Fruit fly (Drosophila melanogaster) whole organism, embryonic: Measurements from ENCODE around the gene dlg1.

Experiments
- Bgb ChIP-seq: fragments of 200-800 bp; sonication (Bioruptor generic); IDR thresholded peaks from 2 replicates; pipeline ENCODE4 v1.3.6; 2022; ENCODE audit warnings: missing biosample characterization, missing genetic modification characterization; ENCODE audit not compliant: partially characterized antibody
- CG10209 ChIP-seq: fragments of 200-800 bp; sonication (Bioruptor generic); optimal IDR thresholded peaks from 3 replicates; lab custom pipeline; 2017; ENCODE audit warnings: missing biosample characterization, mild to moderate bottlenecking, missing genetic modification characterization, missing genetic modification reagents
- CG1024 ChIP-seq: fragments of 200-800 bp; sonication (Bioruptor generic); IDR thresholded peaks from 2 replicates; pipeline ENCODE4 v1.3.6; 2022; ENCODE audit warnings: missing biosample characterization, missing genetic modification characterization
- CG10979 ChIP-seq: fragments of 200-800 bp; sonication (Bioruptor generic); optimal IDR thresholded peaks from 2 replicates; lab custom pipeline; 2018; ENCODE audit warnings: missing biosample characterization, mild to moderate bottlenecking, missing genetic modification characterization, moderate library complexity
- CG11723 ChIP-seq: fragments of 200-800 bp; sonication (Bioruptor generic); optimal IDR thresholded peaks from 2 replicates; lab custom pipeline; 2017; ENCODE audit warnings: missing biosample characterization, mild to moderate bottlenecking, missing genetic modification characterization
- CG13894 ChIP-seq: fragments of 200-800 bp; sonication (Bioruptor generic); optimal IDR thresholded peaks from 3 replicates; lab custom pipeline; 2018; ENCODE audit warnings: missing biosample characterization, mild to moderate bottlenecking, missing genetic modification characterization, moderate library complexity
- CG14860 ChIP-seq: fragments of 200-800 bp; sonication (Bioruptor generic); IDR thresholded peaks from 3 replicates; pipeline ENCODE4 v1.3.6; 2022; ENCODE audit warnings: missing biosample characterization, missing genetic modification characterization; ENCODE audit not compliant: partially characterized antibody
- CG17829 ChIP-seq: fragments of 200-800 bp; optimal IDR thresholded peaks from 2 replicates; lab custom pipeline; 2019; ENCODE audit warnings: missing biosample characterization, mild to moderate bottlenecking, missing genetic modification characterization, moderate library complexity
- CG2712 ChIP-seq: fragments of 200-800 bp; optimal IDR thresholded peaks from 3 replicates; lab custom pipeline; 2019; ENCODE audit warnings: missing biosample characterization, mild to moderate bottlenecking, missing genetic modification characterization, moderate library complexity
- CG34224 ChIP-seq: fragments of 200-800 bp; sonication (Bioruptor generic); IDR thresholded peaks from 3 replicates; pipeline ENCODE4 v1.3.6; 2022; ENCODE audit warnings: missing biosample characterization, missing genetic modification characterization; ENCODE audit not compliant: partially characterized antibody
- CG4617 ChIP-seq: fragments of 200-800 bp; sonication (Bioruptor generic); optimal IDR thresholded peaks from 3 replicates; lab custom pipeline; 2016; ENCODE audit warnings: missing biosample characterization, missing genetic modification characterization, borderline replicate concordance
- CG7928 ChIP-seq: fragments of 200-800 bp; sonication (Bioruptor generic); optimal IDR thresholded peaks from 2 replicates; lab custom pipeline; 2017; ENCODE audit warnings: missing biosample characterization, mild to moderate bottlenecking, missing genetic modification characterization
- CG8281 ChIP-seq: fragments of 200-800 bp; sonication (Bioruptor generic); optimal IDR thresholded peaks from 2 replicates; lab custom pipeline; 2018; ENCODE audit warnings: missing biosample characterization, mild to moderate bottlenecking, missing genetic modification characterization, moderate library complexity
- CTCF ChIP-seq: fragments of 200-800 bp; sonication (Bioruptor generic); optimal IDR thresholded peaks from 2 replicates; lab custom pipeline; 2017; ENCODE audit warnings: missing biosample characterization, mild to moderate bottlenecking, missing genetic modification characterization, moderate library complexity
- CkIIα-i1 ChIP-seq: fragments of 200-800 bp; sonication (Bioruptor generic); IDR thresholded peaks from 2 replicates; pipeline ENCODE4 v1.3.6; 2022; ENCODE audit warnings: missing biosample characterization, missing genetic modification characterization
- CoRest ChIP-seq: fragments of 200-800 bp; sonication (Bioruptor generic); optimal IDR thresholded peaks from 3 replicates; lab custom pipeline; 2018; ENCODE audit warnings: missing biosample characterization, mild to moderate bottlenecking, missing genetic modification characterization, moderate library complexity
- D ChIP-seq, 2 experiments: fragments of 200-800 bp in 1 of 2; fragments of >200 bp in 1 of 2; sonication (Bioruptor generic) in 1 of 2; optimal IDR thresholded peaks; 2 replicates in 1 of 2; 3 replicates in 1 of 2; lab custom pipeline; 2017; ENCODE audit warnings: mild to moderate bottlenecking in 1 of 2, missing biosample characterization in 1 of 2, missing genetic modification characterization in 1 of 2, missing genetic modification reagents in 1 of 2
- Ets97D ChIP-seq: fragments of 200-800 bp; sonication (Bioruptor generic); optimal IDR thresholded peaks from 3 replicates; lab custom pipeline; 2016; ENCODE audit warnings: missing biosample characterization, missing genetic modification characterization
- Hmr ChIP-seq: fragments of 200-800 bp; sonication (Bioruptor generic); optimal IDR thresholded peaks from 3 replicates; lab custom pipeline; 2017; ENCODE audit warnings: mild to moderate bottlenecking, missing biosample characterization, missing genetic modification reagents, missing genetic modification characterization
- Hr3 ChIP-seq: fragments of 200-800 bp; sonication (Bioruptor generic); optimal IDR thresholded peaks from 3 replicates; lab custom pipeline; 2016; ENCODE audit warnings: missing biosample characterization, missing genetic modification characterization
- MTF-1 ChIP-seq: fragments of 200-800 bp; sonication (Bioruptor generic); optimal IDR thresholded peaks from 2 replicates; lab custom pipeline; 2018; ENCODE audit warnings: missing biosample characterization, mild to moderate bottlenecking, missing genetic modification characterization, borderline replicate concordance
- NC2β ChIP-seq: fragments of 200-800 bp; sonication (Bioruptor generic); optimal IDR thresholded peaks from 2 replicates; lab custom pipeline; 2016; ENCODE audit warnings: missing biosample characterization, missing genetic modification characterization
- NK7.1 ChIP-seq: fragments of 200-800 bp; sonication (Bioruptor generic); optimal IDR thresholded peaks from 3 replicates; lab custom pipeline; 2016; ENCODE audit warnings: missing biosample characterization, missing genetic modification characterization
- NfI ChIP-seq: fragments of 200-800 bp; sonication (Bioruptor generic); optimal IDR thresholded peaks from 3 replicates; lab custom pipeline; 2018; ENCODE audit warnings: missing biosample characterization, mild to moderate bottlenecking, missing genetic modification characterization, moderate library complexity
- Oaz ChIP-seq: fragments of 200-800 bp; sonication (Bioruptor generic); IDR thresholded peaks from 2 replicates; pipeline ENCODE4 v1.3.6; 2022; ENCODE audit warnings: missing biosample characterization, missing genetic modification characterization
- Ptx1 ChIP-seq: fragments of 200-800 bp; sonication (Bioruptor generic); IDR thresholded peaks from 2 replicates; pipeline ENCODE4 v1.3.6; 2022; ENCODE audit warnings: missing biosample characterization, missing genetic modification characterization
- Tbp ChIP-seq: fragments of >200 bp; optimal IDR thresholded peaks from 2 replicates; lab custom pipeline; 2018; ENCODE audit warnings: missing biosample characterization, missing genetic modification characterization
- YL-1 ChIP-seq: fragments of 200-800 bp; sonication (Bioruptor generic); optimal IDR thresholded peaks from 3 replicates; lab custom pipeline; 2017; ENCODE audit warnings: missing biosample characterization, mild to moderate bottlenecking, missing genetic modification characterization
- chm ChIP-seq: fragments of 200-800 bp; sonication (Bioruptor generic); IDR thresholded peaks from 2 replicates; pipeline ENCODE4 v1.3.6; 2022; ENCODE audit warnings: missing biosample characterization, missing genetic modification characterization
- crc ChIP-seq: fragments of 200-800 bp; sonication (Bioruptor generic); optimal IDR thresholded peaks from 2 replicates; lab custom pipeline; 2016; ENCODE audit warnings: missing biosample characterization, missing genetic modification characterization
- emc ChIP-seq: fragments of 200-800 bp; sonication (Bioruptor generic); optimal IDR thresholded peaks from 2 replicates; lab custom pipeline; 2016; ENCODE audit warnings: missing biosample characterization, missing genetic modification characterization
- esg ChIP-seq: fragments of 200-800 bp; sonication (Bioruptor generic); conservative IDR thresholded peaks from 2 replicates; pipeline ENCODE4 v1.3.6; 2022; ENCODE audit warnings: missing biosample characterization, missing genetic modification characterization
- eve ChIP-seq, 2 experiments: fragments of >200 bp; optimal IDR thresholded peaks; 2 replicates each; lab custom pipeline; 2017; ENCODE audit warnings: missing biosample characterization in 2 of 2, missing genetic modification characterization in 2 of 2
- exex ChIP-seq: fragments of 200-800 bp; sonication (Bioruptor generic); optimal IDR thresholded peaks from 4 replicates; lab custom pipeline; 2018; ENCODE audit warnings: missing biosample characterization, mild to moderate bottlenecking, missing genetic modification characterization, moderate library complexity
- insv ChIP-seq, 2 experiments: fragments of 200-800 bp; sonication (Bioruptor generic); optimal IDR thresholded peaks; 3 replicates each; lab custom pipeline; 2016 to 2018; ENCODE audit warnings: missing biosample characterization in 2 of 2, missing genetic modification characterization in 2 of 2
- lilli ChIP-seq: fragments of 200-800 bp; sonication (Bioruptor generic); optimal IDR thresholded peaks from 3 replicates; lab custom pipeline; 2016; ENCODE audit warnings: missing biosample characterization, missing genetic modification characterization
- nerfin-1 ChIP-seq: fragments of 200-800 bp; sonication (Bioruptor generic); optimal IDR thresholded peaks from 3 replicates; lab custom pipeline; 2019; ENCODE audit warnings: missing biosample characterization, mild to moderate bottlenecking, missing genetic modification characterization, moderate library complexity
- nerfin-2 ChIP-seq: fragments of 200-800 bp; sonication (Bioruptor generic); IDR thresholded peaks from 2 replicates; pipeline ENCODE4 v1.3.6; 2022; ENCODE audit warnings: missing biosample characterization, missing genetic modification characterization; ENCODE audit not compliant: partially characterized antibody
- odd ChIP-seq: fragments of 200-800 bp; sonication (Bioruptor generic); optimal IDR thresholded peaks from 2 replicates; lab custom pipeline; 2017; ENCODE audit warnings: missing biosample characterization, mild to moderate bottlenecking, missing genetic modification characterization
- pnt ChIP-seq: fragments of 200-800 bp; sonication (Bioruptor generic); optimal IDR thresholded peaks from 3 replicates; lab custom pipeline; 2016; ENCODE audit warnings: missing biosample characterization, missing genetic modification characterization
- ro ChIP-seq: fragments of 200-800 bp; sonication (Bioruptor generic); IDR thresholded peaks from 2 replicates; pipeline ENCODE4 v1.3.6; 2022; ENCODE audit warnings: missing biosample characterization, missing genetic modification characterization
- run ChIP-seq: fragments of 200-800 bp; sonication (Bioruptor generic); optimal IDR thresholded peaks from 3 replicates; lab custom pipeline; 2018; ENCODE audit warnings: missing biosample characterization, mild to moderate bottlenecking, missing genetic modification characterization
- salm ChIP-seq: fragments of 200-800 bp; sonication (Bioruptor generic); optimal IDR thresholded peaks from 2 replicates; lab custom pipeline; 2018; ENCODE audit warnings: missing biosample characterization, mild to moderate bottlenecking, missing genetic modification characterization
- sisA ChIP-seq: fragments of 200-800 bp; sonication (Bioruptor generic); IDR thresholded peaks from 2 replicates; pipeline ENCODE4 v1.3.6; 2022; ENCODE audit warnings: missing biosample characterization, missing genetic modification characterization
- sr ChIP-seq: fragments of 200-800 bp; sonication (Bioruptor generic); IDR thresholded peaks from 3 replicates; pipeline ENCODE4 v1.3.6; 2022; ENCODE audit warnings: missing biosample characterization, missing genetic modification characterization
- ssp ChIP-seq: fragments of 200-800 bp; sonication (Bioruptor generic); IDR thresholded peaks from 2 replicates; pipeline ENCODE4 v1.3.6; 2022; ENCODE audit warnings: missing biosample characterization, missing genetic modification characterization
- tap ChIP-seq: fragments of 200-800 bp; optimal IDR thresholded peaks from 3 replicates; lab custom pipeline; 2019; ENCODE audit warnings: missing biosample characterization, mild to moderate bottlenecking, missing genetic modification characterization, moderate library complexity
- tup ChIP-seq: fragments of 200-800 bp; sonication (Bioruptor generic); optimal IDR thresholded peaks from 2 replicates; lab custom pipeline; 2016; ENCODE audit warnings: missing biosample characterization, mild to moderate bottlenecking, missing genetic modification characterization, moderate library complexity
- unpg ChIP-seq: fragments of 200-800 bp; sonication (Bioruptor generic); optimal IDR thresholded peaks from 3 replicates; lab custom pipeline; 2018; ENCODE audit warnings: missing biosample characterization, mild to moderate bottlenecking, missing genetic modification characterization, moderate library complexity
- usp ChIP-seq: fragments of >200 bp; optimal IDR thresholded peaks from 2 replicates; lab custom pipeline; 2017; ENCODE audit warnings: missing biosample characterization, missing genetic modification characterization

Gene dlg1

DNA sequence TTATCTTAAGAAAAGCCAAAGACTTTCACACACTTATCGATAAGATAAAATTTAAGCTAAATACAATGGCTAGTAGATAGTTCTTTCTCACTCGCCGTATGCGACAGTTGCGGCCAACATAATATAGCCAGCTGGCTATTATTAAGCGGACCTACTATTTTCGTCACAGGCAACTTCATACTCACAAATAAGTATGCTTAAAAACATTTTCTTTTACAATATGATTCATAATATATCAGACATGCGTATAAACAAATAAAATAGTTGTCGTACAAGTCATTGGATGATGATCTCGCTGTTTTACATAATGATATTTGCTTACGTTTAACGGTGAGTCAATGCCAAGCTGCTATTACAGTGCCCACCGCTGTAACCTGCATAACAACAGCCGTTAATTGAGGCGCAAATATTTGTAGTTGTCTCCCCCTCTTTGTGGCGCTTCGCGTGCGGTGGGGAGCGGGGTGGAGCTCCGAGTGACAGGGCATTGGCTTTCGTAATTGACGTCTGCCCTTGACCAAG, 43.2 kb upstream of the dlg1 start (continued):
- TF ChIP-seq Hr3 (GFP tag; lab: Kevin White, UChicago) (peak; percentile 35), CTCF (peak; percentile 8), NK7.1 (GFP tag; lab: Kevin White, UChicago) (peak; percentile 36), pnt (GFP tag; lab: Kevin White, UChicago) (peak; percentile 35), exex (tag; lab: Kevin White, UChicago) (peak; percentile 59), CG2712 (tag; lab: Kevin White, UChicago) (peak; percentile 65), ro (GFP tag; lab: Robert Waterston, UW) (0 out of 2 replicates have a peak, but pooled peaks have one; percentile 14), CG10209 (peak; percentile 68), chm (peak; percentile 57; the same call in 1 of the 2 replicates), NfI (peak; percentile 62), CG1024 (no peak), NC2β (peak; percentile 43), Tbp (no peak), odd (GFP tag; lab: Kevin White, UChicago) (peak; percentile 54), MTF-1 (GFP tag; lab: Kevin White, UChicago) (no peak), nerfin-2 (GFP tag; lab: Robert Waterston, UW) (no peak), sr (GFP tag; lab: Robert Waterston, UW) (no peak), YL-1 (GFP tag; lab: Kevin White, UChicago) (no peak), usp (GFP tag; lab: Kevin White, UChicago) (no peak), Ptx1 (GFP tag; lab: Robert Waterston, UW) (peak; percentile 77), emc (GFP tag; lab: Kevin White, UChicago) (peak; percentile 8), nerfin-1 (tag; lab: Kevin White, UChicago) (peak; percentile 52), tup (GFP tag; lab: Kevin White, UChicago) (no peak), CoRest (peak; percentile 80), CG13894 (tag; lab: Kevin White, UChicago) (peak; percentile 39), CG8281 (tag; lab: Kevin White, UChicago) (peak; percentile 26), sisA (GFP tag; lab: Robert Waterston, UW) (peak; percentile 59), ssp (GFP tag; lab: Robert Waterston, UW) (no peak), CkIIα-i1 (GFP tag; lab: Robert Waterston, UW) (no peak), Oaz (GFP tag; lab: Robert Waterston, UW) (peak; percentile 40; the same call in 1 of the 2 replicates), Bgb (GFP tag; lab: Robert Waterston, UW) (no peak), run (peak; percentile 47), crc (no peak), CG4617 (GFP tag; lab: Kevin White, UChicago) (peak; percentile 3), CG34224 (GFP tag; lab: Robert Waterston, UW) (no peak), unpg (GFP tag; lab: Kevin White, UChicago) (peak; percentile 76), eve (GFP tag; optimal IDR thresholded peaks at IDR 0.05; lab: Kevin White, UChicago) (no peak), lilli (GFP tag; lab: Kevin White, UChicago) (peak; percentile 75), Hmr (peak; percentile 78), D (optimal IDR thresholded peaks at IDR 0.05; lab: Kevin White, UChicago) (no peak), D (GFP tag; optimal IDR thresholded peaks at IDR 0.05; lab: Kevin White, UChicago) (peak; percentile 65), esg (GFP tag; lab: Robert Waterston, UW) (peak; percentile 67), Ets97D (GFP tag; lab: Kevin White, UChicago) (no peak), CG17829 (peak; percentile 48), salm (tag; lab: Kevin White, UChicago) (peak; percentile 64), CG14860 (GFP tag; lab: Robert Waterston, UW) (no peak), insv (GFP tag; optimal IDR thresholded peaks at IDR 0.05; lab: Kevin White, UChicago) (peak in 1 of 2 experiments; percentile 12), CG10979 (tag; lab: Kevin White, UChicago) (peak; percentile 69), CG11723 (GFP tag; lab: Kevin White, UChicago) (peak; percentile 40), CG7928 (GFP tag; lab: Kevin White, UChicago) (peak; percentile 35), tap (tag; lab: Kevin White, UChicago) (peak; percentile 63)
